Fruit fly (Drosophila melanogaster) whole organism, embryonic: ENCODE data around the gene pbl.

ENCODE experiments used
- Bteb2 ChIP-seq: fragments of 200-800 bp; sonication (Bioruptor generic); optimal IDR thresholded peaks from 2 replicates; lab custom pipeline; 2016; ENCODE audit warnings: missing biosample characterization, missing genetic modification characterization
- CG1024 ChIP-seq: fragments of 200-800 bp; sonication (Bioruptor generic); IDR thresholded peaks from 2 replicates; pipeline ENCODE4 v1.3.6; 2022; ENCODE audit warnings: missing biosample characterization, missing genetic modification characterization
- CG10321 ChIP-seq: fragments of 200-800 bp; sonication (Bioruptor generic); IDR thresholded peaks from 2 replicates; pipeline ENCODE4 v1.3.6; 2022; ENCODE audit warnings: missing biosample characterization, missing genetic modification characterization
- CG11504 ChIP-seq: fragments of 200-800 bp; sonication (Bioruptor generic); optimal IDR thresholded peaks from 3 replicates; lab custom pipeline; 2019; ENCODE audit warnings: missing biosample characterization, mild to moderate bottlenecking, missing genetic modification characterization, moderate library complexity
- CG11695 ChIP-seq: fragments of 200-800 bp; sonication (Bioruptor generic); IDR thresholded peaks from 3 replicates; pipeline ENCODE4 v1.3.6; 2022; ENCODE audit warnings: missing biosample characterization, missing genetic modification characterization
- CG14667 ChIP-seq: fragments of 200-800 bp; sonication (Bioruptor generic); IDR thresholded peaks from 2 replicates; pipeline ENCODE4 v1.3.6; 2022; ENCODE audit warnings: missing biosample characterization, missing genetic modification characterization
- CG15269 ChIP-seq: fragments of 200-800 bp; sonication (Bioruptor generic); optimal IDR thresholded peaks from 2 replicates; lab custom pipeline; 2018; ENCODE audit warnings: missing biosample characterization, mild to moderate bottlenecking, missing genetic modification characterization, moderate library complexity
- CG1647 ChIP-seq: fragments of 200-800 bp; sonication (Bioruptor generic); optimal IDR thresholded peaks from 3 replicates; lab custom pipeline; 2016; ENCODE audit warnings: missing biosample characterization, missing genetic modification characterization
- CG16863 ChIP-seq: fragments of 200-800 bp; sonication (Bioruptor generic); optimal IDR thresholded peaks from 3 replicates; lab custom pipeline; 2016; ENCODE audit warnings: missing biosample characterization, missing genetic modification characterization
- CG4328 ChIP-seq: fragments of 200-800 bp; sonication (Bioruptor generic); optimal IDR thresholded peaks from 3 replicates; lab custom pipeline; 2017; ENCODE audit warnings: missing biosample characterization, missing genetic modification reagents, missing genetic modification characterization
- CG4360 ChIP-seq: fragments of 200-800 bp; sonication (Bioruptor generic); IDR thresholded peaks from 2 replicates; pipeline ENCODE4 v1.3.6; 2022; ENCODE audit warnings: missing biosample characterization, missing genetic modification characterization
- CG4820 ChIP-seq: fragments of 200-800 bp; sonication (Bioruptor generic); optimal IDR thresholded peaks from 3 replicates; lab custom pipeline; 2016; ENCODE audit warnings: missing biosample characterization, missing genetic modification characterization
- CG5180 ChIP-seq: fragments of 200-800 bp; sonication (Bioruptor generic); optimal IDR thresholded peaks from 3 replicates; lab custom pipeline; 2017; ENCODE audit warnings: missing biosample characterization, missing genetic modification characterization, mild to moderate bottlenecking, moderate library complexity, missing genetic modification reagents
- CG5953 ChIP-seq: fragments of 200-800 bp; sonication (Bioruptor generic); IDR thresholded peaks from 2 replicates; pipeline ENCODE4 v1.3.6; 2022; ENCODE audit warnings: missing biosample characterization, missing genetic modification characterization
- CG7556 ChIP-seq: fragments of 200-800 bp; sonication (Bioruptor generic); optimal IDR thresholded peaks from 2 replicates; lab custom pipeline; 2017; ENCODE audit warnings: missing biosample characterization, mild to moderate bottlenecking, missing genetic modification characterization
- CG7786 ChIP-seq: fragments of 200-800 bp; sonication (Bioruptor generic); optimal IDR thresholded peaks from 2 replicates; lab custom pipeline; 2016; ENCODE audit warnings: missing biosample characterization, missing genetic modification characterization
- CG7839 ChIP-seq: fragments of 200-800 bp; sonication (Bioruptor generic); optimal IDR thresholded peaks from 3 replicates; lab custom pipeline; 2018; ENCODE audit warnings: missing biosample characterization, mild to moderate bottlenecking, missing genetic modification characterization, moderate library complexity
- CG8359 ChIP-seq: fragments of 200-800 bp; sonication (Bioruptor generic); optimal IDR thresholded peaks from 2 replicates; lab custom pipeline; 2017; ENCODE audit warnings: missing biosample characterization, mild to moderate bottlenecking, missing genetic modification characterization, borderline replicate concordance
- CG8388 ChIP-seq: fragments of 200-800 bp; sonication (Bioruptor generic); optimal IDR thresholded peaks from 2 replicates; lab custom pipeline; 2019; ENCODE audit warnings: missing biosample characterization, mild to moderate bottlenecking, missing genetic modification characterization, moderate library complexity
- Dref ChIP-seq: fragments of 200-800 bp; sonication (Bioruptor generic); IDR thresholded peaks from 2 replicates; pipeline ENCODE4 v1.3.6; 2022; ENCODE audit warnings: missing biosample characterization, missing genetic modification characterization
- E2f1 ChIP-seq: fragments of 200-800 bp; sonication (Bioruptor generic); IDR thresholded peaks from 2 replicates; pipeline ENCODE4 v1.3.6; 2022; ENCODE audit warnings: missing biosample characterization, missing genetic modification characterization
- Elba2 ChIP-seq: fragments of 200-800 bp; sonication (Bioruptor generic); optimal IDR thresholded peaks from 3 replicates; lab custom pipeline; 2016; ENCODE audit warnings: missing biosample characterization, missing genetic modification characterization
- Fer2 ChIP-seq: fragments of 200-800 bp; sonication (Bioruptor generic); optimal IDR thresholded peaks from 2 replicates; lab custom pipeline; 2018; ENCODE audit warnings: missing biosample characterization, mild to moderate bottlenecking, missing genetic modification characterization, moderate library complexity
- GATAe ChIP-seq: fragments of 200-800 bp; sonication (Bioruptor generic); conservative IDR thresholded peaks from 2 replicates; pipeline ENCODE4 v1.3.6; 2022; ENCODE audit warnings: missing biosample characterization, missing genetic modification characterization
- H2.0 ChIP-seq: fragments of 200-800 bp; sonication (Bioruptor generic); IDR thresholded peaks from 2 replicates; pipeline ENCODE4 v1.3.6; 2022; ENCODE audit warnings: missing biosample characterization, missing genetic modification characterization
- HmgZ ChIP-seq: fragments of 200-800 bp; sonication (Bioruptor generic); optimal IDR thresholded peaks from 2 replicates; lab custom pipeline; 2018; ENCODE audit warnings: missing biosample characterization, mild to moderate bottlenecking, missing genetic modification characterization
- Jarid2 ChIP-seq: fragments of 200-800 bp; sonication (Bioruptor generic); optimal IDR thresholded peaks from 3 replicates; lab custom pipeline; 2017; ENCODE audit warnings: mild to moderate bottlenecking, missing biosample characterization, missing genetic modification reagents, missing genetic modification characterization
- NFAT ChIP-seq: fragments of 200-800 bp; sonication (Bioruptor generic); IDR thresholded peaks from 2 replicates; pipeline ENCODE4 v1.3.6; 2022; ENCODE audit warnings: missing biosample characterization, missing genetic modification characterization
- Sox100B ChIP-seq: fragments of 200-800 bp; sonication (Bioruptor generic); optimal IDR thresholded peaks from 3 replicates; lab custom pipeline; 2018; ENCODE audit warnings: missing biosample characterization, mild to moderate bottlenecking, missing genetic modification characterization
- ap ChIP-seq: fragments of 200-800 bp; sonication (Bioruptor generic); IDR thresholded peaks from 2 replicates; pipeline ENCODE4 v1.3.6; 2022; ENCODE audit warnings: missing biosample characterization, missing genetic modification characterization
- cas ChIP-seq: fragments of 200-800 bp; sonication (Bioruptor generic); IDR thresholded peaks from 2 replicates; pipeline ENCODE4 v1.3.6; 2022; ENCODE audit warnings: missing biosample characterization, missing genetic modification characterization
- cg ChIP-seq: fragments of 200-800 bp; sonication (Bioruptor generic); optimal IDR thresholded peaks from 3 replicates; lab custom pipeline; 2019; ENCODE audit warnings: missing biosample characterization, mild to moderate bottlenecking, missing genetic modification characterization, moderate library complexity
- chif ChIP-seq, 2 experiments: fragments of 200-800 bp; sonication (Bioruptor generic); optimal IDR thresholded peaks; 3 replicates each; lab custom pipeline; 2016; ENCODE audit warnings: missing biosample characterization in 2 of 2, missing genetic modification characterization in 2 of 2
- crol ChIP-seq: fragments of 200-800 bp; sonication (Bioruptor generic); IDR thresholded peaks from 2 replicates; pipeline ENCODE4 v1.3.6; 2022; ENCODE audit warnings: missing biosample characterization, missing genetic modification characterization
- da ChIP-seq: fragments of 200-800 bp; sonication (Bioruptor generic); optimal IDR thresholded peaks from 2 replicates; lab custom pipeline; 2016; ENCODE audit warnings: missing biosample characterization, missing genetic modification characterization
- eve ChIP-seq, 2 experiments: fragments of >200 bp; optimal IDR thresholded peaks; 2 replicates each; lab custom pipeline; 2017; ENCODE audit warnings: missing biosample characterization in 2 of 2, missing genetic modification characterization in 2 of 2
- exex ChIP-seq: fragments of 200-800 bp; sonication (Bioruptor generic); optimal IDR thresholded peaks from 4 replicates; lab custom pipeline; 2018; ENCODE audit warnings: missing biosample characterization, mild to moderate bottlenecking, missing genetic modification characterization, moderate library complexity
- eyg ChIP-seq: fragments of 200-800 bp; sonication (Bioruptor generic); optimal IDR thresholded peaks from 3 replicates; lab custom pipeline; 2016; ENCODE audit warnings: missing biosample characterization, missing genetic modification characterization
- ftz-f1 ChIP-seq: fragments of 200-800 bp; sonication (Bioruptor generic); optimal IDR thresholded peaks from 2 replicates; lab custom pipeline; 2016; ENCODE audit warnings: missing biosample characterization, missing genetic modification characterization
- ken ChIP-seq: fragments of 200-800 bp; sonication (Bioruptor generic); IDR thresholded peaks from 3 replicates; pipeline ENCODE4 v1.3.6; 2022; ENCODE audit warnings: missing biosample characterization, missing genetic modification characterization
- kni ChIP-seq: fragments of 200-800 bp; sonication (Bioruptor generic); optimal IDR thresholded peaks from 3 replicates; lab custom pipeline; 2017; ENCODE audit warnings: mild to moderate bottlenecking, missing biosample characterization, missing genetic modification reagents, missing genetic modification characterization
- odd ChIP-seq: fragments of 200-800 bp; sonication (Bioruptor generic); optimal IDR thresholded peaks from 2 replicates; lab custom pipeline; 2017; ENCODE audit warnings: missing biosample characterization, mild to moderate bottlenecking, missing genetic modification characterization
- pan ChIP-seq, 4 experiments: fragments of >200 bp in 3 of 4; fragments of 200-800 bp in 1 of 4; sonication (Bioruptor generic) in 1 of 4; optimal IDR thresholded peaks in 3 of 4; IDR thresholded peaks in 1 of 4; 2 replicates each; pipeline versions ENCODE4 v1.3.6 to Lab custom; 2017 to 2022; ENCODE audit warnings: missing biosample characterization in 2 of 4, missing genetic modification characterization in 2 of 4, mixed read lengths in 1 of 4
- pnt ChIP-seq: fragments of 200-800 bp; sonication (Bioruptor generic); optimal IDR thresholded peaks from 3 replicates; lab custom pipeline; 2016; ENCODE audit warnings: missing biosample characterization, missing genetic modification characterization
- prd ChIP-seq, 3 experiments: fragments of >200 bp in 2 of 3; fragments of 200-800 bp in 1 of 3; sonication (Bioruptor generic) in 1 of 3; optimal IDR thresholded peaks in 2 of 3; IDR thresholded peaks in 1 of 3; 2 replicates in 2 of 3; 3 replicates in 1 of 3; pipeline versions ENCODE4 v1.3.6 to Lab custom; 2017 to 2022; ENCODE audit warnings: missing biosample characterization in 1 of 3, missing genetic modification characterization in 1 of 3
- salm ChIP-seq: fragments of 200-800 bp; sonication (Bioruptor generic); optimal IDR thresholded peaks from 2 replicates; lab custom pipeline; 2018; ENCODE audit warnings: missing biosample characterization, mild to moderate bottlenecking, missing genetic modification characterization
- seq ChIP-seq: fragments of 200-800 bp; sonication (Bioruptor generic); IDR thresholded peaks from 2 replicates; pipeline ENCODE4 v1.3.6; 2022; ENCODE audit warnings: missing biosample characterization, missing genetic modification characterization
- sob ChIP-seq: fragments of 200-800 bp; sonication (Bioruptor generic); IDR thresholded peaks from 2 replicates; pipeline ENCODE4 v1.3.6; 2022; ENCODE audit warnings: missing biosample characterization, missing genetic modification characterization
- stc ChIP-seq: fragments of 200-800 bp; sonication (Bioruptor generic); IDR thresholded peaks from 2 replicates; pipeline ENCODE4 v1.3.6; 2022; ENCODE audit warnings: missing biosample characterization, missing genetic modification characterization
- vfl ChIP-seq: fragments of 200-800 bp; sonication (Bioruptor generic); optimal IDR thresholded peaks from 2 replicates; lab custom pipeline; 2016; ENCODE audit warnings: missing biosample characterization, missing genetic modification characterization
- yki ChIP-seq: fragments of >200 bp; optimal IDR thresholded peaks from 3 replicates; lab custom pipeline; 2018

pbl gene

dm6 chr3L:7883298-7883697 is 28.5 kb downstream of the pbl start (continued):
- TF ChIP-seq exex (tag; lab: Kevin White, UChicago) (no peak), cg (GFP tag; lab: Kevin White, UChicago) (no peak), CG8359 (GFP tag; lab: Kevin White, UChicago) (no peak), stc (GFP tag; lab: Robert Waterston, UW) (peak; percentile 35; the same call in 1 of the 2 replicates), ftz-f1 (no peak), chif (GFP tag; optimal IDR thresholded peaks at IDR 0.05; lab: Kevin White, UChicago) (peak in 1 of 2 experiments; percentile 20), CG10321 (GFP tag; lab: Robert Waterston, UW) (no peak), E2f1 (GFP tag; lab: Robert Waterston, UW) (peak; percentile 57; the same call in 1 of the 2 replicates), CG11504 (tag; lab: Kevin White, UChicago) (peak; percentile 48), eyg (GFP tag; lab: Kevin White, UChicago) (no peak), CG7556 (GFP tag; lab: Kevin White, UChicago) (peak; percentile 7), Jarid2 (GFP tag; lab: Kevin White, UChicago) (no peak), sob (no peak; the same call in 1 of the 2 replicates), salm (tag; lab: Kevin White, UChicago) (no peak), Dref (no peak), Bteb2 (no peak), GATAe (no peak), CG15269 (tag; lab: Kevin White, UChicago) (peak; percentile 31), vfl (GFP tag; lab: Kevin White, UChicago) (no peak), odd (GFP tag; lab: Kevin White, UChicago) (no peak), CG11695 (GFP tag; lab: Robert Waterston, UW) (peak; percentile 52; the same call in 1 of the 3 replicates), CG4820 (no peak), ap (GFP tag; lab: Robert Waterston, UW) (peak; percentile 19; the same call in 1 of the 2 replicates), CG1647 (GFP tag; lab: Kevin White, UChicago) (no peak), da (no peak), yki (no peak), H2.0 (GFP tag; lab: Robert Waterston, UW) (0 out of 2 replicates have a peak, but pooled peaks have one; percentile 26), CG1024 (GFP tag; lab: Robert Waterston, UW) (no peak), Fer2 (no peak), CG14667 (peak; percentile 17; the same call in 1 of the 2 replicates), seq (GFP tag; lab: Robert Waterston, UW) (0 out of 2 replicates have a peak, but pooled peaks have one; percentile 16), CG8388 (GFP tag; lab: Kevin White, UChicago) (peak; percentile 22), CG4360 (GFP tag; lab: Robert Waterston, UW) (no peak), NFAT (GFP tag; lab: Robert Waterston, UW) (no peak), ken (GFP tag; lab: Robert Waterston, UW) (no peak), kni (no peak), Elba2 (GFP tag; lab: Kevin White, UChicago) (no peak), CG5953 (GFP tag; lab: Robert Waterston, UW) (no peak), CG7786 (no peak), cas (GFP tag; lab: Robert Waterston, UW) (no peak), CG4328 (GFP tag; lab: Kevin White, UChicago) (no peak), CG5180 (GFP tag; lab: Kevin White, UChicago) (no peak), pnt (GFP tag; lab: Kevin White, UChicago) (peak; percentile 21), pan (optimal IDR thresholded peaks at IDR 0.05; lab: Kevin White, UChicago) (no peak), pan (GFP tag; optimal IDR thresholded peaks at IDR 0.05 in 1 of 2, IDR thresholded peaks at IDR 0.05 in 1 of 2) (peak in 1 of 2 experiments; percentile 27), HmgZ (no peak), CG16863 (GFP tag; lab: Kevin White, UChicago) (no peak), eve (GFP tag; optimal IDR thresholded peaks at IDR 0.05; lab: Kevin White, UChicago) (peak in 1 of 2 experiments; percentile 21), Sox100B (no peak), prd (optimal IDR thresholded peaks at IDR 0.05; lab: Kevin White, UChicago) (no peak), prd (GFP tag; IDR thresholded peaks at IDR 0.05; lab: Robert Waterston, UW) (peak; percentile 47; the same call in 1 of the 3 replicates), CG7839 (tag; lab: Kevin White, UChicago) (peak; percentile 27), crol (GFP tag; lab: Robert Waterston, UW) (no peak)
